Fruit fly (Drosophila melanogaster) Kc167 (cell line): ENCODE data around the gene CG8837.

Experiments
- Myc ChIP-seq: fragments of >200 bp; optimal IDR thresholded peaks from 2 replicates; lab custom pipeline; 2017; ENCODE audit warnings: missing external identifiers
- ttk ChIP-seq: sonication (Bioruptor generic); optimal IDR thresholded peaks from 2 replicates; lab custom pipeline; 2017; ENCODE audit warnings: missing external identifiers

DNA sequence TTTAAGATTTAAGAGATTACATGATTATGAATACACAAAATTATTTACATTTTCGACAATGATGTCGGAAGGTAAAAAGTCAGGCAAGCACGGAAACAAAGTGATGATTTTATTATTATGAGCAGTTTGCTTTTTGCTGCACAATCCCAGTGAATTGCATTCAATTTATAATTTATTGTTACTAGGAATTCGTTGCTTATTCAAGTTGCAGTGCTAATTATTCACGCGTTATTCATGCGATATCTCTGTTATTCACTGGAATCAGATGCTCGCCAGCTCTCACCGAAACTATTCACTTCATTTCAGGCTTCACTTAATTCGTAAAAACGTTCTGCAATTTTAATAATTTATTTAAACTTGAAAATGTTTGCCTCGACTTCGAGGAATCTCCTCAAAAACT, 33.7 kb downstream of the CG8837 start:
- TF ChIP-seq Myc (lab: Kevin White, UChicago) = no peak
- TF ChIP-seq ttk (lab: Kevin White, UChicago) = no peak
